Fruit fly (Drosophila melanogaster): ENCODE results near the gene CG10055.

CG10055 gene

DNA sequence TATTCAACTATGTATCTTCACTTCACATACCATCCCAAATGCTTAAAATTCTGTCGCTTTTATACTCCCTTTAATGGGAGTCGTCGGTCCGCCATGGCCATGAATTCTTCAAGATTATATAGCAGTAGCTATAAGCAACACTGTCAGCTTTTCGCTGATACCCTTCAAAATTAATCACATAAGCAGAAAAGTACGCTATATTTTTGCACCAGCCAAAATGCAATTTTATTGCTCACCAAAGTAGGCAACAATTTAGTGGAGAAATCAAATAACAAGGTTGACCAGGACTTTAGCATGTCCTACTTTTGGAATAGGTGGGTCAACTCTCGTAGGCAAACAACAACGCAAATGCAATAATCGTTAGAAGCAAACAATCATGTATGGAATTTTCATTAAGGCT, 13.4 kb upstream of the CG10055 start:
- TF ChIP-seq rn (GFP tag; IDR thresholded peaks at IDR 0.05) (no peak), CG17806 (tag; optimal IDR thresholded peaks at IDR 0.05) (no peak), D1 (tag; optimal IDR thresholded peaks at IDR 0.05) (peak; percentile 34), Pif1B (GFP tag; optimal IDR thresholded peaks at IDR 0.05) (no peak), CG15710 (tag; optimal IDR thresholded peaks at IDR 0.05) (no peak), CG4496 (GFP tag; IDR thresholded peaks at IDR 0.05) (no peak)

DNA sequence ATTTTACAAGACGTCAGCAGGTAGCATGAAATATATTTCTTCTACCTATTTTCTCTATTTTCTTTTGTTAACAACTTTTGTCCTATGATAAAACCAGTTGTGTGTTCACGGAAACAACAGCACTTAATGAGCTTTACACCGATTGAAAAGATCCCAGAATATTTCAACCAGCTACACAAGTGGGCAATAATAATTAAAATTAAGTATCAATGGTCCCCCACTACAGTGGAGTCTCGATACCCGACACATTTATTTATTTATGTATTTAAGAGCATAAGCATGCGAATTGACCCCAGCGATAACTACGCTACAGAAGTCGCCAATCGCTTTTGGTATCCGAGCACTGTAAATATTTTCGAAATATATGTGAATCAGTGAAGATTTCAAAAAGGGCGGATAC, 2.2 kb upstream of the CG10055 start:
- TF ChIP-seq Ets98B (GFP tag; IDR thresholded peaks at IDR 0.05) = no peak
- TF ChIP-seq gl (tag; optimal IDR thresholded peaks at IDR 0.05) = no peak
- TF ChIP-seq CG9948 (tag; optimal IDR thresholded peaks at IDR 0.05) = no peak
- TF ChIP-seq CG10348 (GFP tag; IDR thresholded peaks at IDR 0.05) = no peak
- no peak for TF ChIP-seq EcR (GFP tag; optimal IDR thresholded peaks at IDR 0.05)
- no peak for TF ChIP-seq CG12605 (GFP tag; IDR thresholded peaks at IDR 0.05)
- TF ChIP-seq rn (GFP tag; IDR thresholded peaks at IDR 0.05) = no peak

DNA sequence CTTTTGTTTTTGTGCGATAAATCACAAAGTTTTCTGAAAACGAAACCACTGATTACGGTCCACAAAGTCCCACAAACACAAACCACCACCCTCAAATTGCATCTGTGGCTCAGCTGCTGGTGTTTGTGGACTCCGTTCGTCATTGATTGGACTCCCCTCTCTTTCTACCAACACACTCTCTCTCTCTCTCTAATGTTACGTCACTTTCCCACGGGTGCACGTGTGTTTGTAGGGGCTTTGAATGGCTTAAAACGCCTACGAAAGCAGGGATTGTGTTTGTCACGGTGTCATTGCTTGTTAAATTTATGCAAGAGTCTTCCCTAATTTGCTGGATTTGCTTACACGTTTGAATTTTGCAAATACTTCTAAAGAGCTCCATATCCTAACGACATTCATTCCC, 1.5 kb upstream of the CG10055 start:
- TF ChIP-seq CG10348 (GFP tag; IDR thresholded peaks at IDR 0.05) (no peak), CG9948 (tag; optimal IDR thresholded peaks at IDR 0.05) (no peak), CG14655 (GFP tag; optimal IDR thresholded peaks at IDR 0.05) (no peak), gl (tag; optimal IDR thresholded peaks at IDR 0.05) (no peak), fd96Ca (GFP tag; IDR thresholded peaks at IDR 0.05) (no peak), CG32121 (GFP tag; IDR thresholded peaks at IDR 0.05) (no peak), rn (GFP tag; IDR thresholded peaks at IDR 0.05) (no peak), Snoo (tag; optimal IDR thresholded peaks at IDR 0.05) (no peak), CG4496 (GFP tag; IDR thresholded peaks at IDR 0.05) (no peak), Pif1B (GFP tag; optimal IDR thresholded peaks at IDR 0.05) (no peak), CG34367 (tag; optimal IDR thresholded peaks at IDR 0.05) (no peak), CG15710 (tag; optimal IDR thresholded peaks at IDR 0.05) (no peak), CG17806 (tag; optimal IDR thresholded peaks at IDR 0.05) (no peak), D1 (tag; optimal IDR thresholded peaks at IDR 0.05) (no peak), EcR (GFP tag; optimal IDR thresholded peaks at IDR 0.05) (no peak), CG8159 (tag; optimal IDR thresholded peaks at IDR 0.05) (no peak)

DNA sequence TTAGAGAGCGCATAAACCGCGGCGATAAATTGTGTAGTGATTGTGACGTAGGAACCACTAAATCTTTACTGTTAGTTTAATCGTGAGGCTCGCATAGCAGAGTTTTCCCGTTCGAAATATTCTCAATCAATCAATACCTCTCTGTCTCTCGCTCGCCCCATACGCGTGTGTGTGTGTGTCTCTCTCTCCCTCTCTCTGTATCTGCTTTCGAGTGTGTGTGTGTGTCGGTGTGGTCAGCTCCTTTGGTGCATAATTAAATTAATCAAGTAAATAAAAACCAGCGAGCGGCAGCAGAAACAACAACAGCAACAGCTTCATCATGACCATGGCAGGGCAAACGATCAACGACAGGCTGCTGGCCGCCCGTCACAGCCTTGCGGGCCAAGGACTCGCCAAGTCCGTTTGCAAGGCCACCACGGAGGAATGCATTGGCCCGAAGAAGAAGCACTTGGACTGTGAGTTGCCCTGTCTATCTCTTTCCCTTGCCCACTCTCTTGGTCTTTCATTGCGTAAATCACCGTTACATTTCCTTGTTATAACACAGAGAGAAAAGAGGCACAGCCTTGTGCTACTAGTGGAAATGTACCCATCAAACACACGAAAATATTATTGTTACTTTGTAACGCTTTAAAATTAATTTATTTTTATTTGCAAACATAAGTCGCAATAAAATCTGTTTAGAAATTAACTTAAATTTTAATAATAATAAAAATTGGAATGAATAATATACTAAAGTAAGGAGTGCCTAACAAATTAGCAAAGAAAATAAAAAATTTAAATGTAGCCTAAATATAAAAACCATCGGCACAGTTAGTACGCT, 830 bp upstream of the CG10055 start:
- TF ChIP-seq CG8159 (tag; optimal IDR thresholded peaks at IDR 0.05) = peak; percentile 40
- 0 out of 2 replicates have a peak, but pooled peaks have one; percentile 24 for TF ChIP-seq CG32121 (GFP tag; IDR thresholded peaks at IDR 0.05)
- peak; percentile 92 for TF ChIP-seq EcR (GFP tag; optimal IDR thresholded peaks at IDR 0.05)
- no peak for TF ChIP-seq D1 (tag; optimal IDR thresholded peaks at IDR 0.05)
- TF ChIP-seq CG34367 (tag; optimal IDR thresholded peaks at IDR 0.05) = peak; percentile 6
- peak; percentile 47 for TF ChIP-seq CG17806 (tag; optimal IDR thresholded peaks at IDR 0.05)
- no peak for TF ChIP-seq CG4496 (GFP tag; IDR thresholded peaks at IDR 0.05)
- TF ChIP-seq CG13204 (GFP tag; optimal IDR thresholded peaks at IDR 0.05) = no peak
- no peak for TF ChIP-seq Pif1A (GFP tag; optimal IDR thresholded peaks at IDR 0.05)
- no peak for TF ChIP-seq rn (GFP tag; IDR thresholded peaks at IDR 0.05)
- TF ChIP-seq CG9948 (tag; optimal IDR thresholded peaks at IDR 0.05) = peak; percentile 28
- TF ChIP-seq CG14655 (GFP tag; optimal IDR thresholded peaks at IDR 0.05) = no peak
- peak; percentile 21 for TF ChIP-seq CG8301 (tag; optimal IDR thresholded peaks at IDR 0.05)
- TF ChIP-seq Ets98B (GFP tag; IDR thresholded peaks at IDR 0.05) = 0 out of 2 replicates have a peak, but pooled peaks have one; percentile 5
- TF ChIP-seq CG12605 (GFP tag; IDR thresholded peaks at IDR 0.05) = no peak

DNA sequence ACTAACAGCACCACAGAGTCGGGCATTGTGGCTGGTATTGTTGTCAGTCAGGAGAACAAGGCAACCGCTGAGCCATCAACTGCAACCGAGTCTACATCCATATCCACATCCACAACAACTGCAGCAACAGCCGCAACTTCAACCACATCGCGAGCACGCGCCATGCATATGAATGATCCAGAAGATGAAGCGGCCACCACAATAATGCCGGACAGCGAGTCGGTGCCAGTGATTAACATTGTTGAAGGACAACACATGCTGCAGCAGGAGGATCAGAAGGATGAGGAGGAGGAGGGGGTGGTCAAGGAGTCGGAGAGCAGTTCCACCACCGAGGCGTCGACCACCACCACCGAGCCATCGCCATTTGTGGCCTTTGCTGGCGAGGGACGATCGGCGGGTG, 11.7 kb downstream of the CG10055 start:
- TF ChIP-seq CG12605 (GFP tag; IDR thresholded peaks at IDR 0.05) (no peak), CG4496 (GFP tag; IDR thresholded peaks at IDR 0.05) (peak; percentile 43; the same call in 1 of the 3 replicates), CG34367 (tag; optimal IDR thresholded peaks at IDR 0.05) (no peak), CG8159 (tag; optimal IDR thresholded peaks at IDR 0.05) (no peak), CG8301 (tag; optimal IDR thresholded peaks at IDR 0.05) (no peak), CG13204 (GFP tag; optimal IDR thresholded peaks at IDR 0.05) (peak; percentile 33), CG17806 (tag; optimal IDR thresholded peaks at IDR 0.05) (no peak), EcR (GFP tag; optimal IDR thresholded peaks at IDR 0.05) (peak; percentile 84), CG15710 (tag; optimal IDR thresholded peaks at IDR 0.05) (no peak), Ets98B (GFP tag; IDR thresholded peaks at IDR 0.05) (no peak), fd96Ca (GFP tag; IDR thresholded peaks at IDR 0.05) (no peak), Pif1B (GFP tag; optimal IDR thresholded peaks at IDR 0.05) (no peak), Snoo (tag; optimal IDR thresholded peaks at IDR 0.05) (no peak), gl (tag; optimal IDR thresholded peaks at IDR 0.05) (no peak), Pif1A (GFP tag; optimal IDR thresholded peaks at IDR 0.05) (no peak), rn (GFP tag; IDR thresholded peaks at IDR 0.05) (no peak), CG14655 (GFP tag; optimal IDR thresholded peaks at IDR 0.05) (no peak), CG9948 (tag; optimal IDR thresholded peaks at IDR 0.05) (no peak), CG32121 (GFP tag; IDR thresholded peaks at IDR 0.05) (no peak), D1 (tag; optimal IDR thresholded peaks at IDR 0.05) (no peak), CG10348 (GFP tag; IDR thresholded peaks at IDR 0.05) (no peak)

DNA sequence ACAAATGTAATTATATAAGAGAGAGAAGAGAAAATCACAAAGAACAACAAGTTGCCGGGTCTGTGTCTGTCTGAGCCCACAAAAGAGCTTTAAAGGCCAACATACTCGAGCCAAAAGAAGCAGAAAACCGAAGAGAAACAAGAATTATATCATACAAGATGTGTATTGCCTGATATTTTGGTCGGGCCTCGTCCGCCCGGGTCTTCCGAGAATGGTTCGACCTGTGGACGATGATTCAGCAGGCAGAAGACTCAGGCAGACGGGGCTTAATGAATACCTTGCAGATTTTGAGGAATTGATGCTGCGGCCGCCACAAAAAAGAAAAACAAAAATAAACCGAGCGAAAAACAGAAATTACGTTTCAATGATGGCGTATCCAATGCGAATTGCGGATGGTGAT, 13.5 kb downstream of the CG10055 start:
- no peak for TF ChIP-seq CG17806 (tag; optimal IDR thresholded peaks at IDR 0.05)
- TF ChIP-seq EcR (GFP tag; optimal IDR thresholded peaks at IDR 0.05) = peak; percentile 75
- TF ChIP-seq CG4496 (GFP tag; IDR thresholded peaks at IDR 0.05) = 0 out of 3 replicates have a peak, but pooled peaks have one; percentile 22

Data from whole organism, pupa.